Fruit fly (Drosophila melanogaster) whole organism, adult: ENCODE results near the gene Appl.

Source experiments
- CG11617 ChIP-seq: fragments of 200-800 bp; sonication (Bioruptor generic); optimal IDR thresholded peaks from 2 replicates; lab custom pipeline; 2017; ENCODE audit warnings: mild to moderate bottlenecking, missing biosample characterization, missing genetic modification reagents, missing genetic modification characterization
- CG12768 ChIP-seq: fragments of 200-800 bp; sonication (Bioruptor generic); optimal IDR thresholded peaks from 2 replicates; lab custom pipeline; 2017; ENCODE audit warnings: missing biosample characterization, missing genetic modification characterization, mild to moderate bottlenecking, moderate library complexity, missing genetic modification reagents
- CG14711 ChIP-seq: fragments of 200-800 bp; sonication (Bioruptor generic); optimal IDR thresholded peaks from 2 replicates; lab custom pipeline; 2018; ENCODE audit warnings: missing biosample characterization, mild to moderate bottlenecking, missing genetic modification characterization, moderate library complexity
- CG1620 ChIP-seq: fragments of 200-800 bp; sonication (Bioruptor generic); optimal IDR thresholded peaks from 2 replicates; lab custom pipeline; 2016; ENCODE audit warnings: missing biosample characterization, missing genetic modification characterization
- CG33017 ChIP-seq: fragments of 200-800 bp; sonication (Bioruptor generic); optimal IDR thresholded peaks from 2 replicates; lab custom pipeline; 2018; ENCODE audit warnings: missing biosample characterization, mild to moderate bottlenecking, missing genetic modification characterization, moderate library complexity
- CG5204 ChIP-seq: fragments of 200-800 bp; sonication (Bioruptor generic); optimal IDR thresholded peaks from 2 replicates; lab custom pipeline; 2016; ENCODE audit warnings: missing biosample characterization, missing genetic modification characterization
- CG7045 ChIP-seq: fragments of 200-800 bp; sonication (Bioruptor generic); optimal IDR thresholded peaks from 2 replicates; lab custom pipeline; 2017; ENCODE audit warnings: missing biosample characterization, mild to moderate bottlenecking, missing genetic modification characterization
- CG7101 ChIP-seq: fragments of 200-800 bp; sonication (Bioruptor generic); optimal IDR thresholded peaks from 2 replicates; lab custom pipeline; 2018; ENCODE audit warnings: missing biosample characterization, mild to moderate bottlenecking, missing genetic modification characterization, moderate library complexity
- Clk ChIP-seq: fragments of 200-800 bp; sonication (Bioruptor generic); optimal IDR thresholded peaks from 2 replicates; lab custom pipeline; 2017; ENCODE audit warnings: missing biosample characterization, missing genetic modification characterization
- Crg-1 ChIP-seq: fragments of 200-800 bp; sonication (Bioruptor generic); optimal IDR thresholded peaks from 2 replicates; lab custom pipeline; 2016; ENCODE audit warnings: missing biosample characterization, missing genetic modification characterization
- Hr96 ChIP-seq: fragments of 200-800 bp; sonication (Bioruptor generic); optimal IDR thresholded peaks from 2 replicates; lab custom pipeline; 2016; ENCODE audit warnings: missing biosample characterization, missing genetic modification characterization
- Mnt ChIP-seq: fragments of 200-800 bp; sonication (Bioruptor generic); optimal IDR thresholded peaks from 2 replicates; lab custom pipeline; 2016; ENCODE audit warnings: missing biosample characterization, mild to moderate bottlenecking, missing genetic modification characterization
- bab1 ChIP-seq: fragments of 200-800 bp; sonication (Bioruptor generic); optimal IDR thresholded peaks from 3 replicates; lab custom pipeline; 2019; ENCODE audit warnings: missing biosample characterization, mild to moderate bottlenecking, missing genetic modification characterization, moderate library complexity
- cic ChIP-seq: fragments of 200-800 bp; sonication (Bioruptor generic); optimal IDR thresholded peaks from 2 replicates; lab custom pipeline; 2017; ENCODE audit warnings: missing biosample characterization, mild to moderate bottlenecking, missing genetic modification characterization, moderate library complexity
- cnc ChIP-seq, 2 experiments: fragments of >200 bp; optimal IDR thresholded peaks; 2 replicates each; lab custom pipeline; 2017
- kay ChIP-seq: fragments of 200-800 bp; sonication (Bioruptor generic); peaks from one replicate; lab custom pipeline; 2016; ENCODE audit warnings: missing biosample characterization, missing genetic modification characterization, borderline replicate concordance
- ovo ChIP-seq: fragments of 200-800 bp; sonication (Bioruptor generic); optimal IDR thresholded peaks from 2 replicates; lab custom pipeline; 2016; ENCODE audit warnings: missing biosample characterization, missing genetic modification characterization
- pad ChIP-seq: fragments of 200-800 bp; sonication (Bioruptor generic); optimal IDR thresholded peaks from 3 replicates; lab custom pipeline; 2017; ENCODE audit warnings: missing biosample characterization, missing genetic modification characterization, mild to moderate bottlenecking, moderate library complexity, missing genetic modification reagents
- tj ChIP-seq: fragments of 200-800 bp; sonication (Bioruptor generic); optimal IDR thresholded peaks from 3 replicates; lab custom pipeline; 2017; ENCODE audit warnings: missing biosample characterization, mild to moderate bottlenecking, missing genetic modification characterization, moderate library complexity
- toe ChIP-seq: fragments of 200-800 bp; sonication (Bioruptor generic); optimal IDR thresholded peaks from 2 replicates; lab custom pipeline; 2016; ENCODE audit warnings: missing biosample characterization, missing genetic modification characterization

Gene Appl

dm6 chrX:590479-590878 is 60.2 kb downstream of the Appl start:
- TF ChIP-seq CG1620 (GFP tag; lab: Kevin White, UChicago) (no peak), tj (GFP tag; lab: Kevin White, UChicago) (no peak), CG7101 (no peak), CG5204 (GFP tag; lab: Kevin White, UChicago) (no peak), ovo (GFP tag; lab: Kevin White, UChicago) (no peak), pad (GFP tag; lab: Kevin White, UChicago) (no peak), CG33017 (tag; lab: Kevin White, UChicago) (no peak), cnc (optimal IDR thresholded peaks at IDR 0.05; lab: Kevin White, UChicago) (no peak), toe (GFP tag; lab: Kevin White, UChicago) (no peak), CG7045 (GFP tag; lab: Kevin White, UChicago) (no peak), Mnt (GFP tag; lab: Kevin White, UChicago) (no peak), CG14711 (tag; lab: Kevin White, UChicago) (no peak)

DNA sequence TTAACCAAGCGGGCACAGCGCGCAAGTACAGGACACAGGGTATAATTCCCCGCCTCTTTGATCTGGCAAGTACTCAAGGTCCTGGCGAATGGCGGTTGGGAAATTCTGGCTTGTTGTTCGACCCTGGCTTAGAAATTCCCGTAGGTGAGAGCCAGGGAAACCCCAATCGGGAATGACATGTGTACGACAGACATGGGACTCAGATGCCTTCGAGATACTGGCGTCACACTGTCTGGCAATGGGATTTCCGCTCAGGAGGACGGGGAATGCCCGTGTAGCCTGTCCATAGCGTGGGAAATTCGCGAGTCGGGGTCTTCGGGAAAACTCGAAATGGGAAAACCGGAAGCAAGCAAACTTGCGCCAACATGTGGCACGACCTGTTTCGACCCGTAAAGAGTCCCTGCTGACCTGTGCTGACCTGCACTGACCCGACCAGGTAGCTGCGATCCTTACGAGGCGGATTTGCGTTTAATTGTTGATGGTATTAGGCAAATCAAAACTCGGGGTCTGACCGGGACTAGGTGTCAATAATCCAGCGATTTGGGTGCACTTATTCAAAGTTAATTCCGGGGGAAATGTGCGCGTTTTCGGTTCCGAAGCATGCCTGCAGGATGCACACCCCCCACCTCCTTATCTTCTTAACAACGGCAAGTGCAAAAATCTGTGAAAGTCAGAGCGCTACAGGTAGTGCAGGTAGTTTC is 62.4 kb downstream of the Appl start:
- TF ChIP-seq Clk (GFP tag; lab: Kevin White, UChicago) (no peak), tj (GFP tag; lab: Kevin White, UChicago) (no peak), toe (GFP tag; lab: Kevin White, UChicago) (no peak), kay (GFP tag; lab: Kevin White, UChicago) (no peak), bab1 (no peak), Hr96 (GFP tag; lab: Kevin White, UChicago) (no peak), pad (GFP tag; lab: Kevin White, UChicago) (no peak), CG33017 (tag; lab: Kevin White, UChicago) (no peak), CG7045 (GFP tag; lab: Kevin White, UChicago) (no peak), CG11617 (no peak), CG5204 (GFP tag; lab: Kevin White, UChicago) (no peak), CG7101 (no peak), Mnt (GFP tag; lab: Kevin White, UChicago) (no peak), cnc (optimal IDR thresholded peaks at IDR 0.05; lab: Kevin White, UChicago) (no peak), Crg-1 (GFP tag; lab: Kevin White, UChicago) (no peak), cic (GFP tag; lab: Kevin White, UChicago) (no peak), CG1620 (GFP tag; lab: Kevin White, UChicago) (no peak), ovo (GFP tag; lab: Kevin White, UChicago) (no peak), CG14711 (tag; lab: Kevin White, UChicago) (no peak)

- TF ChIP-seq kay (GFP tag; lab: Kevin White, UChicago) (no peak), cnc (optimal IDR thresholded peaks at IDR 0.05; lab: Kevin White, UChicago) (no peak), Mnt (GFP tag; lab: Kevin White, UChicago) (no peak), CG1620 (GFP tag; lab: Kevin White, UChicago) (no peak), CG14711 (tag; lab: Kevin White, UChicago) (no peak), Clk (GFP tag; lab: Kevin White, UChicago) (no peak), tj (GFP tag; lab: Kevin White, UChicago) (no peak), CG11617 (no peak), ovo (GFP tag; lab: Kevin White, UChicago) (no peak), CG7045 (GFP tag; lab: Kevin White, UChicago) (no peak), Crg-1 (GFP tag; lab: Kevin White, UChicago) (no peak), Hr96 (GFP tag; lab: Kevin White, UChicago) (no peak), pad (GFP tag; lab: Kevin White, UChicago) (no peak), cic (GFP tag; lab: Kevin White, UChicago) (no peak), toe (GFP tag; lab: Kevin White, UChicago) (no peak)
Observed at dm6 chrX:597057-597456, 66.8 kb downstream of the Appl start.

DNA sequence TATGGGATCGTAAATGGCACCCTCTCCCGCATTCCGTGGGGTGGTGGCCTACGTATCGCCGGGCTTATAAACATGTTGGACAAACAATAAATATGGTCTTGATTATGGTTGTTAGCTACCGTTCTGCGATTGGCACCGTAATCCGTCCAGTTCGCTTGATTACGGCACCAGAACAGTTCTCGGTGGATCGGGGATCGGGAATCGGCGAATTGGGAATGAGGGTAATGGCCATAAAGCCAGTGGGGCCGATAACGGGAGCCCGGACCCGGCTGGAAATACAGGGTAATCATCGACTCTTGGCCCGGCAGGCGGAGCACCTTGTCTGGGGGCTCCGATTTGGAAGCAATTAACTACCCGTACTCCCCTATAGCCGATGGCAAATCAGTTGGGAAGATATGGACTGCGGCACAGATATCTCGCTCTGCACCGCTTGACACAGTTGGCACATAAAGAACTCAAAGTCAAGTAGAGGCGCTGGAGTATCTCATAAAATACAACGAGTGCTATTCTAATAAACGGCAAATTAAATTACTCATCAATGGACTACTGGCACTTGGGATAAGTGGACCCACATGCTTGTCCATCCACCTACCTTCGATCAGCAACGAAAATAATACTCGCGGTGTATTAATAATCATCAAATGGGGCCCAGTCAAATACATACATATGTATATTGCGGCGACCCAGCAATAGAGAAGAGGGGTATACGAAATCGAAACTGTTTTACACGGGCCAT is 68.2 kb downstream of the Appl start:
- TF ChIP-seq CG7045 (GFP tag; lab: Kevin White, UChicago) (no peak), CG14711 (tag; lab: Kevin White, UChicago) (peak; percentile 6), pad (GFP tag; lab: Kevin White, UChicago) (peak; percentile 14)

- TF ChIP-seq cic (GFP tag; lab: Kevin White, UChicago) = peak; percentile 52
- TF ChIP-seq CG7101 = peak; percentile 14
- TF ChIP-seq CG7045 (GFP tag; lab: Kevin White, UChicago) = no peak
- TF ChIP-seq Hr96 (GFP tag; lab: Kevin White, UChicago) = peak; percentile 24
- TF ChIP-seq CG5204 (GFP tag; lab: Kevin White, UChicago) = no peak
- TF ChIP-seq bab1 = no peak
- no peak for TF ChIP-seq kay (GFP tag; lab: Kevin White, UChicago)
- peak; percentile 48 for TF ChIP-seq ovo (GFP tag; lab: Kevin White, UChicago)
- no peak for TF ChIP-seq CG33017 (tag; lab: Kevin White, UChicago)
- peak; percentile 26 for TF ChIP-seq CG12768
- peak; percentile 12 for TF ChIP-seq Mnt (GFP tag; lab: Kevin White, UChicago)
- no peak for TF ChIP-seq pad (GFP tag; lab: Kevin White, UChicago)
Observed at dm6 chrX:599727-600126, 69.4 kb downstream of the Appl start.
